Fruit fly (Drosophila melanogaster) whole organism, embryonic: ENCODE results near the gene CG13392.

ENCODE experiments used
- CG2875 ChIP-seq: fragments of 200-800 bp; sonication (Bioruptor generic); optimal IDR thresholded peaks from 2 replicates; lab custom pipeline; 2017; ENCODE audit warnings: missing biosample characterization, mild to moderate bottlenecking, missing genetic modification characterization, missing genetic modification reagents
- CG34224 ChIP-seq: fragments of 200-800 bp; sonication (Bioruptor generic); IDR thresholded peaks from 3 replicates; pipeline ENCODE4 v1.3.6; 2022; ENCODE audit warnings: missing biosample characterization, missing genetic modification characterization; ENCODE audit not compliant: partially characterized antibody
- CG6272 ChIP-seq: fragments of 200-800 bp; sonication (Bioruptor generic); IDR thresholded peaks from 2 replicates; pipeline ENCODE4 v1.3.6; 2022; ENCODE audit warnings: missing biosample characterization, missing genetic modification characterization
- hth ChIP-seq: fragments of >200 bp; optimal IDR thresholded peaks from 2 replicates; lab custom pipeline; 2017; ENCODE audit warnings: inconsistent platforms

dm6 chr2L:8365701-8366643 lies 16.6 kb downstream of the CG13392 start, which contains the start of gene Pp2A-29B:
- TF ChIP-seq CG2875 (GFP tag; lab: Kevin White, UChicago) (no peak), hth (no peak), CG34224 (GFP tag; lab: Robert Waterston, UW) (peak; percentile 97), CG6272 (GFP tag; lab: Robert Waterston, UW) (peak; percentile 38; the same call in 1 of the 2 replicates)
